Worm (Caenorhabditis elegans): ENCODE data around the gene T04C12.9.

The T04C12.9 gene

ce11 chrV:11076403-11076802 is 13.4 kb upstream of the T04C12.9 start:
- TF ChIP-seq tbx-8 (GFP tag; optimal IDR thresholded peaks at IDR 0.05) (no peak), ztf-11 (tag; optimal IDR thresholded peaks at IDR 0.05) (no peak), mls-2 (tag; optimal IDR thresholded peaks at IDR 0.05) (no peak), pha-4 (tag; optimal IDR thresholded peaks at IDR 0.05) (no peak), nhr-76 (tag; optimal IDR thresholded peaks at IDR 0.05) (no peak), ceh-83 (GFP tag; optimal IDR thresholded peaks at IDR 0.05) (no peak), nhr-28 (tag; optimal IDR thresholded peaks at IDR 0.05) (no peak), nhr-237 (tag; optimal IDR thresholded peaks at IDR 0.05) (no peak), elt-1 (tag; optimal IDR thresholded peaks at IDR 0.05; ENCODE audit: borderline replicate concordance, insufficient read depth) (peak; percentile 92)

- TF ChIP-seq lin-13 (tag; optimal IDR thresholded peaks at IDR 0.05) (no peak), lsy-2 (tag; optimal IDR thresholded peaks at IDR 0.05) (no peak), flh-1 (GFP tag; optimal IDR thresholded peaks at IDR 0.05) (no peak), ceh-83 (GFP tag; optimal IDR thresholded peaks at IDR 0.05) (no peak), snpc-4 (tag; optimal IDR thresholded peaks at IDR 0.05) (no peak), mls-2 (tag; optimal IDR thresholded peaks at IDR 0.05) (no peak), drap-1 (GFP tag; optimal IDR thresholded peaks at IDR 0.05) (no peak), cnd-1 (tag; optimal IDR thresholded peaks at IDR 0.05) (no peak), ces-1 (GFP tag; optimal IDR thresholded peaks at IDR 0.05) (no peak), nhr-2 (tag; optimal IDR thresholded peaks at IDR 0.05) (no peak), M03D4.4 (tag; optimal IDR thresholded peaks at IDR 0.05) (no peak), ceh-43 (GFP tag; optimal IDR thresholded peaks at IDR 0.05) (no peak), sem-2 (GFP tag; optimal IDR thresholded peaks at IDR 0.05) (no peak), zip-8 (tag; optimal IDR thresholded peaks at IDR 0.05) (no peak), elt-3 (tag; optimal IDR thresholded peaks at IDR 0.05) (no peak), ham-2 (GFP tag; optimal IDR thresholded peaks at IDR 0.05) (no peak), unc-62 (GFP tag; optimal IDR thresholded peaks at IDR 0.05) (no peak)
These were observed 13.0 kb upstream of the T04C12.9 start for ce11 chrV:11076028-11076402.

ce11 chrV:11075209-11076027 is 12.4 kb upstream of the T04C12.9 start:
- TF ChIP-seq unc-120 (tag; optimal IDR thresholded peaks at IDR 0.05; ENCODE audit: poor library complexity, severe bottlenecking) = peak; percentile 8
- no peak for TF ChIP-seq unc-62 (GFP tag; optimal IDR thresholded peaks at IDR 0.05)
- TF ChIP-seq flh-1 (GFP tag; optimal IDR thresholded peaks at IDR 0.05) = no peak
- no peak for TF ChIP-seq mep-1 (tag; optimal IDR thresholded peaks at IDR 0.05)
- TF ChIP-seq nhr-2 (tag; optimal IDR thresholded peaks at IDR 0.05) = no peak
- TF ChIP-seq elt-1 (tag; optimal IDR thresholded peaks at IDR 0.05; ENCODE audit: borderline replicate concordance, insufficient read depth) = no peak
- TF ChIP-seq drap-1 (GFP tag; optimal IDR thresholded peaks at IDR 0.05) = peak; percentile 3
- TF ChIP-seq blmp-1 (tag; optimal IDR thresholded peaks at IDR 0.05) = no peak

- TF ChIP-seq M03D4.4 (tag; optimal IDR thresholded peaks at IDR 0.05) = no peak
- TF ChIP-seq hlh-1 (tag; optimal IDR thresholded peaks at IDR 0.05) = peak; percentile 84
- no peak for TF ChIP-seq snpc-4 (tag; optimal IDR thresholded peaks at IDR 0.05)
- no peak for TF ChIP-seq nhr-76 (tag; optimal IDR thresholded peaks at IDR 0.05)
- TF ChIP-seq unc-62 (GFP tag; optimal IDR thresholded peaks at IDR 0.05) = peak; percentile 6
- no peak for TF ChIP-seq sem-2 (GFP tag; optimal IDR thresholded peaks at IDR 0.05)
- TF ChIP-seq nhr-237 (tag; optimal IDR thresholded peaks at IDR 0.05) = no peak
- no peak for TF ChIP-seq mab-5 (tag; optimal IDR thresholded peaks at IDR 0.05)
- TF ChIP-seq ztf-11 (tag; optimal IDR thresholded peaks at IDR 0.05) = no peak
- no peak for TF ChIP-seq ham-2 (GFP tag; optimal IDR thresholded peaks at IDR 0.05)
- TF ChIP-seq drap-1 (GFP tag; optimal IDR thresholded peaks at IDR 0.05) = no peak
- TF ChIP-seq unc-120 (tag; optimal IDR thresholded peaks at IDR 0.05; ENCODE audit: poor library complexity, severe bottlenecking) = peak; percentile 93
- no peak for TF ChIP-seq nhr-28 (tag; optimal IDR thresholded peaks at IDR 0.05)
- TF ChIP-seq sptf-1 (tag; optimal IDR thresholded peaks at IDR 0.05) = no peak
- TF ChIP-seq lin-32 (GFP tag; optimal IDR thresholded peaks at IDR 0.05) = no peak
- TF ChIP-seq ceh-43 (GFP tag; optimal IDR thresholded peaks at IDR 0.05) = no peak
- TF ChIP-seq pha-4 (tag; optimal IDR thresholded peaks at IDR 0.05) = peak; percentile 3
- no peak for TF ChIP-seq elt-1 (tag; optimal IDR thresholded peaks at IDR 0.05; ENCODE audit: borderline replicate concordance, insufficient read depth)
- no peak for TF ChIP-seq zip-8 (tag; optimal IDR thresholded peaks at IDR 0.05)
- TF ChIP-seq ceh-83 (GFP tag; optimal IDR thresholded peaks at IDR 0.05) = no peak
- TF ChIP-seq bed-3 (GFP tag; optimal IDR thresholded peaks at IDR 0.05) = no peak
- no peak for TF ChIP-seq ces-1 (GFP tag; optimal IDR thresholded peaks at IDR 0.05)
- TF ChIP-seq lin-13 (tag; optimal IDR thresholded peaks at IDR 0.05) = no peak
These were observed 11.4 kb upstream of the T04C12.9 start, which contains the start of gene act-3 for ce11 chrV:11074448-11074847. act-3 (minus strand) TSS chrV:11074498.
